Fruit fly (Drosophila melanogaster) whole organism, embryonic: ENCODE data around the gene chb.

ENCODE experiments used
- ATbp ChIP-seq: fragments of 200-800 bp; sonication (Bioruptor generic); optimal IDR thresholded peaks from 2 replicates; lab custom pipeline; 2017; ENCODE audit warnings: missing biosample characterization, mild to moderate bottlenecking, missing genetic modification characterization, missing genetic modification reagents
- Ada2b ChIP-seq: fragments of 200-800 bp; sonication (Bioruptor generic); IDR thresholded peaks from 2 replicates; pipeline ENCODE4 v1.3.6; 2022; ENCODE audit warnings: missing biosample characterization, missing genetic modification characterization
- Bgb ChIP-seq: fragments of 200-800 bp; sonication (Bioruptor generic); IDR thresholded peaks from 2 replicates; pipeline ENCODE4 v1.3.6; 2022; ENCODE audit warnings: missing biosample characterization, missing genetic modification characterization; ENCODE audit not compliant: partially characterized antibody
- CG10565 ChIP-seq: fragments of 200-800 bp; sonication (Bioruptor generic); optimal IDR thresholded peaks from 3 replicates; lab custom pipeline; 2016; ENCODE audit warnings: missing biosample characterization, mild to moderate bottlenecking, missing genetic modification characterization
- CG11560 ChIP-seq: fragments of 200-800 bp; sonication (Bioruptor generic); IDR thresholded peaks from 3 replicates; pipeline ENCODE4 v1.3.6; 2022; ENCODE audit warnings: missing biosample characterization, missing genetic modification characterization
- CG16779 ChIP-seq: fragments of 200-800 bp; sonication (Bioruptor generic); IDR thresholded peaks from 2 replicates; pipeline ENCODE4 v1.3.6; 2022; ENCODE audit warnings: missing biosample characterization, missing genetic modification characterization
- CG17328 ChIP-seq: fragments of 200-800 bp; sonication (Bioruptor generic); IDR thresholded peaks from 2 replicates; pipeline ENCODE4 v1.3.6; 2022; ENCODE audit warnings: missing biosample characterization, missing genetic modification characterization
- CG18011 ChIP-seq: fragments of 200-800 bp; sonication (Bioruptor generic); optimal IDR thresholded peaks from 2 replicates; lab custom pipeline; 2017; ENCODE audit warnings: missing biosample characterization, missing genetic modification characterization, mild to moderate bottlenecking, moderate library complexity, missing genotype
- CG2875 ChIP-seq: fragments of 200-800 bp; sonication (Bioruptor generic); optimal IDR thresholded peaks from 2 replicates; lab custom pipeline; 2017; ENCODE audit warnings: missing biosample characterization, mild to moderate bottlenecking, missing genetic modification characterization, missing genetic modification reagents
- CG31388 ChIP-seq: fragments of 200-800 bp; sonication (Bioruptor generic); optimal IDR thresholded peaks from 2 replicates; lab custom pipeline; 2016; ENCODE audit warnings: missing biosample characterization, missing genetic modification characterization
- CG3281 ChIP-seq: fragments of 200-800 bp; sonication (Bioruptor generic); optimal IDR thresholded peaks from 3 replicates; lab custom pipeline; 2017; ENCODE audit warnings: missing biosample characterization, mild to moderate bottlenecking, missing genetic modification characterization
- CG7556 ChIP-seq: fragments of 200-800 bp; sonication (Bioruptor generic); optimal IDR thresholded peaks from 2 replicates; lab custom pipeline; 2017; ENCODE audit warnings: missing biosample characterization, mild to moderate bottlenecking, missing genetic modification characterization
- CG7839 ChIP-seq: fragments of 200-800 bp; sonication (Bioruptor generic); optimal IDR thresholded peaks from 3 replicates; lab custom pipeline; 2018; ENCODE audit warnings: missing biosample characterization, mild to moderate bottlenecking, missing genetic modification characterization, moderate library complexity
- CG8089 ChIP-seq: fragments of 200-800 bp; sonication (Bioruptor generic); optimal IDR thresholded peaks from 3 replicates; lab custom pipeline; 2016; ENCODE audit warnings: missing biosample characterization, missing genetic modification characterization
- CG8359 ChIP-seq: fragments of 200-800 bp; sonication (Bioruptor generic); optimal IDR thresholded peaks from 2 replicates; lab custom pipeline; 2017; ENCODE audit warnings: missing biosample characterization, mild to moderate bottlenecking, missing genetic modification characterization, borderline replicate concordance
- CG8924 ChIP-seq: fragments of 200-800 bp; optimal IDR thresholded peaks from 3 replicates; lab custom pipeline; 2019; ENCODE audit warnings: missing biosample characterization, mild to moderate bottlenecking, missing genetic modification characterization, moderate library complexity
- CG9817 ChIP-seq: fragments of 200-800 bp; sonication (Bioruptor generic); optimal IDR thresholded peaks from 2 replicates; lab custom pipeline; 2018; ENCODE audit warnings: missing biosample characterization, mild to moderate bottlenecking, missing genetic modification characterization, moderate library complexity
- Dref ChIP-seq: fragments of 200-800 bp; sonication (Bioruptor generic); IDR thresholded peaks from 2 replicates; pipeline ENCODE4 v1.3.6; 2022; ENCODE audit warnings: missing biosample characterization, missing genetic modification characterization
- ERR ChIP-seq: fragments of 200-800 bp; sonication (Bioruptor generic); optimal IDR thresholded peaks from 2 replicates; lab custom pipeline; 2016; ENCODE audit warnings: missing biosample characterization, missing genetic modification characterization
- Fer3 ChIP-seq: fragments of 200-800 bp; sonication (Bioruptor generic); optimal IDR thresholded peaks from 2 replicates; lab custom pipeline; 2018; ENCODE audit warnings: missing biosample characterization, mild to moderate bottlenecking, missing genetic modification characterization, moderate library complexity
- Hr78 ChIP-seq, 2 experiments: fragments of 200-800 bp in 1 of 2; fragments of >200 bp in 1 of 2; sonication (Bioruptor generic) in 1 of 2; optimal IDR thresholded peaks; 2 replicates each; lab custom pipeline; 2017 to 2019; ENCODE audit warnings: missing biosample characterization in 2 of 2, missing genetic modification characterization in 2 of 2, mild to moderate bottlenecking in 1 of 2, moderate library complexity in 1 of 2
- Lim3 ChIP-seq: fragments of 200-800 bp; sonication (Bioruptor generic); IDR thresholded peaks from 2 replicates; pipeline ENCODE4 v1.3.6; 2022; ENCODE audit warnings: missing biosample characterization, missing genetic modification characterization
- MBD-R2 ChIP-seq: fragments of 200-800 bp; sonication (Bioruptor generic); IDR thresholded peaks from 2 replicates; pipeline ENCODE4 v1.3.6; 2022; ENCODE audit warnings: missing biosample characterization, missing genetic modification characterization
- Max ChIP-seq: fragments of 200-800 bp; sonication (Bioruptor generic); optimal IDR thresholded peaks from 2 replicates; lab custom pipeline; 2016; ENCODE audit warnings: missing biosample characterization, mild to moderate bottlenecking, missing genetic modification characterization
- Mrtf ChIP-seq: fragments of 200-800 bp; sonication (Bioruptor generic); IDR thresholded peaks from 3 replicates; pipeline ENCODE4 v1.3.6; 2022; ENCODE audit warnings: missing biosample characterization, missing genetic modification characterization
- Myb ChIP-seq: fragments of 200-800 bp; sonication (Bioruptor generic); optimal IDR thresholded peaks from 2 replicates; lab custom pipeline; 2016; ENCODE audit warnings: missing biosample characterization, missing genetic modification characterization
- Ptx1 ChIP-seq: fragments of 200-800 bp; sonication (Bioruptor generic); IDR thresholded peaks from 2 replicates; pipeline ENCODE4 v1.3.6; 2022; ENCODE audit warnings: missing biosample characterization, missing genetic modification characterization
- Ravus ChIP-seq: fragments of 200-800 bp; sonication (Bioruptor generic); IDR thresholded peaks from 2 replicates; pipeline ENCODE4 v1.3.6; 2022; ENCODE audit warnings: missing biosample characterization, missing genetic modification characterization
- Rfx ChIP-seq: fragments of 200-800 bp; sonication (Bioruptor generic); IDR thresholded peaks from 2 replicates; pipeline ENCODE4 v1.3.6; 2022; ENCODE audit warnings: missing biosample characterization, missing genetic modification characterization
- Sox102F ChIP-seq: fragments of 200-800 bp; sonication (Bioruptor generic); optimal IDR thresholded peaks from 2 replicates; lab custom pipeline; 2018; ENCODE audit warnings: missing biosample characterization, mild to moderate bottlenecking, missing genetic modification characterization, moderate library complexity
- Sry-δ ChIP-seq: fragments of 200-800 bp; sonication (Bioruptor generic); optimal IDR thresholded peaks from 2 replicates; lab custom pipeline; 2016; ENCODE audit warnings: missing biosample characterization, missing genetic modification characterization
- ab ChIP-seq: fragments of 200-800 bp; sonication (Bioruptor generic); optimal IDR thresholded peaks from 2 replicates; lab custom pipeline; 2016; ENCODE audit warnings: missing biosample characterization, missing genetic modification characterization
- btn ChIP-seq: fragments of 200-800 bp; sonication (Bioruptor generic); optimal IDR thresholded peaks from 2 replicates; lab custom pipeline; 2016; ENCODE audit warnings: missing biosample characterization, missing genetic modification characterization
- cas ChIP-seq: fragments of 200-800 bp; sonication (Bioruptor generic); IDR thresholded peaks from 2 replicates; pipeline ENCODE4 v1.3.6; 2022; ENCODE audit warnings: missing biosample characterization, missing genetic modification characterization
- dan ChIP-seq: fragments of 200-800 bp; sonication (Bioruptor generic); IDR thresholded peaks from 2 replicates; pipeline ENCODE4 v1.3.6; 2022; ENCODE audit warnings: missing biosample characterization, missing genetic modification characterization
- dati ChIP-seq: fragments of 200-800 bp; sonication (Bioruptor generic); IDR thresholded peaks from 2 replicates; pipeline ENCODE4 v1.3.6; 2022; ENCODE audit warnings: missing biosample characterization, missing genetic modification characterization
- dmrt11E ChIP-seq: fragments of 200-800 bp; sonication (Bioruptor generic); optimal IDR thresholded peaks from 3 replicates; lab custom pipeline; 2018; ENCODE audit warnings: missing biosample characterization, mild to moderate bottlenecking, missing genetic modification characterization, moderate library complexity
- fd64A ChIP-seq: fragments of 200-800 bp; sonication (Bioruptor generic); optimal IDR thresholded peaks from 3 replicates; lab custom pipeline; 2018; ENCODE audit warnings: missing biosample characterization, mild to moderate bottlenecking, missing genetic modification characterization
- gfzf ChIP-seq: fragments of 200-800 bp; sonication (Bioruptor generic); optimal IDR thresholded peaks from 2 replicates; lab custom pipeline; 2016; ENCODE audit warnings: missing biosample characterization, mild to moderate bottlenecking, missing genetic modification characterization, moderate library complexity
- jigr1 ChIP-seq: fragments of 200-800 bp; sonication (Bioruptor generic); IDR thresholded peaks from 3 replicates; pipeline ENCODE4 v1.3.6; 2022; ENCODE audit warnings: missing biosample characterization, missing genetic modification characterization
- onecut ChIP-seq: fragments of 200-800 bp; sonication (Bioruptor generic); IDR thresholded peaks from 2 replicates; pipeline ENCODE4 v1.3.6; 2022; ENCODE audit warnings: missing biosample characterization, missing genetic modification characterization
- org-1 ChIP-seq: fragments of 200-800 bp; sonication (Bioruptor generic); optimal IDR thresholded peaks from 2 replicates; lab custom pipeline; 2017; ENCODE audit warnings: missing biosample characterization, missing genetic modification characterization
- pnt ChIP-seq: fragments of 200-800 bp; sonication (Bioruptor generic); optimal IDR thresholded peaks from 3 replicates; lab custom pipeline; 2016; ENCODE audit warnings: missing biosample characterization, missing genetic modification characterization
- ranshi ChIP-seq: fragments of 200-800 bp; sonication (Bioruptor generic); IDR thresholded peaks from 2 replicates; pipeline ENCODE4 v1.3.6; 2022; ENCODE audit warnings: missing biosample characterization, missing genetic modification characterization
- sd ChIP-seq: fragments of 200-800 bp; sonication (Bioruptor generic); optimal IDR thresholded peaks from 3 replicates; lab custom pipeline; 2018; ENCODE audit warnings: missing biosample characterization, mild to moderate bottlenecking, missing genetic modification characterization, moderate library complexity
- sens-2 ChIP-seq: fragments of 200-800 bp; sonication (Bioruptor generic); IDR thresholded peaks from 2 replicates; pipeline ENCODE4 v1.3.6; 2022; ENCODE audit warnings: missing biosample characterization, missing genetic modification characterization
- shn ChIP-seq: fragments of 200-800 bp; sonication (Bioruptor generic); optimal IDR thresholded peaks from 3 replicates; lab custom pipeline; 2016; ENCODE audit warnings: missing biosample characterization, missing genetic modification characterization
- vfl ChIP-seq: fragments of 200-800 bp; sonication (Bioruptor generic); optimal IDR thresholded peaks from 2 replicates; lab custom pipeline; 2016; ENCODE audit warnings: missing biosample characterization, missing genetic modification characterization
- z ChIP-seq: fragments of 200-800 bp; sonication (Bioruptor generic); IDR thresholded peaks from 3 replicates; pipeline ENCODE4 v1.3.6; 2022; ENCODE audit warnings: missing biosample characterization, missing genetic modification characterization

chb gene

DNA sequence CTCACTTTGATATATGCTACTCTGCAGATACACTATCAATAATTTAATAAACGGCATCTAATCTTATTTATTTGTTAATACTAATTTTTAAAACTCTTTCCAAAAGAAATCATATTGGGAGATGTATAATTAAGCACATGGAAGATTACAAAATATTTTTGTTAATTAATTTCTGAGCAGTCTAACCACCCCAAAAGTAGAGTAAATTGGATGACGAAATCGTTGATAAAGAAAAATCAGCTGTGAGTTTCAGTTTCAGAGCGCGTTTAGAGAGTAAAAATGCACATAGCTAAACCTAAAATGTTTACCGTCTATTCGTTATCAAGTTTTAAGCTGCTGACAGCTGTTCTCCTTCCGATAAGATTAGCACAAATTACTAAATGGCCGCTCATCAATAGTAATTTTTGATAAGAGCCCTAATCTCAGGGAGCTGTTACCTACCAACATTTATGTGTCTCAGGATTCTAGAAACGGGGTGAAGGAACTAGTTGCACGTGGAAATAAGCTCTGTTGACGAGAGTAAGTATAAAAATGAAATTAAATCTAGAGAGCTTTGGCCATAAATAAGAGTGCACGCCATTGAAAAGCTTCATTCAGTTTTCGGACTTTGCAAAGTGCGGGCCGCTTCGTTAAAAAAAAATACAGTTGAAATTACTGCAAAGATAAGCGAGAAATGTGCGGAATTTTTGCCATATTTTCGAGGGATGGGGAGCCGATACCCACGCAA, at the start of gene chb, which contains the start of gene AsnS (continued):
- TF ChIP-seq ab (GFP tag; lab: Kevin White, UChicago) (no peak), ranshi (peak; percentile 92), sd (tag; lab: Kevin White, UChicago) (peak; percentile 76), ATbp (GFP tag; lab: Kevin White, UChicago) (peak; percentile 90), Dref (GFP tag; lab: Robert Waterston, UW) (no peak), CG11560 (tag; lab: Robert Waterston, UW) (peak; percentile 71; the same call in 2 of the 3 replicates), onecut (peak; percentile 80), gfzf (GFP tag; lab: Kevin White, UChicago) (no peak), Lim3 (peak; percentile 78), dan (GFP tag; lab: Robert Waterston, UW) (no peak), Fer3 (tag; lab: Kevin White, UChicago) (peak; percentile 96), CG8089 (GFP tag; lab: Kevin White, UChicago) (peak; percentile 43), dati (GFP tag; lab: Robert Waterston, UW) (peak; percentile 44; the same call in 1 of the 2 replicates), CG17328 (GFP tag; lab: Robert Waterston, UW) (peak; percentile 93), Bgb (GFP tag; lab: Robert Waterston, UW) (no peak), Sry-δ (peak; percentile 24), org-1 (peak; percentile 78), Ravus (GFP tag; lab: Robert Waterston, UW) (peak; percentile 87), vfl (GFP tag; lab: Kevin White, UChicago) (peak; percentile 39), CG3281 (GFP tag; lab: Kevin White, UChicago) (peak; percentile 89), shn (GFP tag; lab: Kevin White, UChicago) (peak; percentile 59), Ada2b (peak; percentile 95), dmrt11E (tag; lab: Kevin White, UChicago) (peak; percentile 38), Myb (peak; percentile 40), jigr1 (GFP tag; lab: Robert Waterston, UW) (peak; percentile 67; the same call in 2 of the 3 replicates), CG8359 (GFP tag; lab: Kevin White, UChicago) (peak; percentile 64), Rfx (peak; percentile 96), CG16779 (GFP tag; lab: Robert Waterston, UW) (no peak; the same call in 1 of the 2 replicates), CG9817 (tag; lab: Kevin White, UChicago) (peak; percentile 90), Mrtf (GFP tag; lab: Robert Waterston, UW) (peak; percentile 87; the same call in 2 of the 3 replicates), CG18011 (peak; percentile 69), pnt (GFP tag; lab: Kevin White, UChicago) (peak; percentile 51), Ptx1 (GFP tag; lab: Robert Waterston, UW) (peak; percentile 96), MBD-R2 (GFP tag; lab: Robert Waterston, UW) (peak; percentile 52), CG7556 (GFP tag; lab: Kevin White, UChicago) (peak; percentile 86), CG2875 (peak; percentile 62), CG8924 (tag; lab: Kevin White, UChicago) (peak; percentile 94), CG7839 (tag; lab: Kevin White, UChicago) (peak; percentile 93), fd64A (GFP tag; lab: Kevin White, UChicago) (peak; percentile 7), sens-2 (GFP tag; lab: Robert Waterston, UW) (peak; percentile 66), Sox102F (GFP tag; lab: Kevin White, UChicago) (peak; percentile 97), Hr78 (GFP tag; optimal IDR thresholded peaks at IDR 0.05; lab: Kevin White, UChicago) (peak in 1 of 2 experiments; percentile 51), ERR (peak; percentile 36), CG31388 (GFP tag; lab: Kevin White, UChicago) (peak; percentile 48), Max (peak; percentile 82), btn (peak; percentile 48), z (GFP tag; lab: Robert Waterston, UW) (peak; percentile 59; the same call in 1 of the 3 replicates), CG10565 (no peak), cas (peak; percentile 83)
